Fruit fly (Drosophila melanogaster) S2 (cell line): ENCODE data around the gene CG17344.

Experiments
- CG8478 ChIP-seq: fragments of >200 bp; optimal IDR thresholded peaks from 2 replicates; lab custom pipeline; 2018
- CTCF ChIP-seq, 2 experiments: fragments of >200 bp; optimal IDR thresholded peaks; 2 replicates each; lab custom pipeline; 2018

dm6 chr2L:19097374-19097773 is 4.5 kb upstream of the CG17344 start:
- TF ChIP-seq CTCF (optimal IDR thresholded peaks at IDR 0.05; lab: Kevin White, UChicago), result no peak
- TF ChIP-seq CG8478 (lab: Kevin White, UChicago), result no peak
